Fruit fly (Drosophila melanogaster): ENCODE results near the gene Cpr66D.

Cpr66D gene

dm6 chr3L:8682551-8683375 is 42.5 kb downstream of the Cpr66D start (continued):
- TF ChIP-seq CG13424 (tag; optimal IDR thresholded peaks at IDR 0.05) (no peak), corto (GFP tag; optimal IDR thresholded peaks at IDR 0.05) (no peak), Usf (GFP tag; optimal IDR thresholded peaks at IDR 0.05) (no peak), CG7987 (GFP tag; optimal IDR thresholded peaks at IDR 0.05) (peak; percentile 13), CG6272 (GFP tag; IDR thresholded peaks at IDR 0.05) (no peak), CG17385 (GFP tag; optimal IDR thresholded peaks at IDR 0.05) (no peak), MESR4 (GFP tag; optimal IDR thresholded peaks at IDR 0.05) (no peak), CG11247 (GFP tag; IDR thresholded peaks at IDR 0.05) (no peak), CG11723 (GFP tag; optimal IDR thresholded peaks at IDR 0.05) (no peak), CG10274 (GFP tag; optimal IDR thresholded peaks at IDR 0.05) (no peak), ase (GFP tag; IDR thresholded peaks at IDR 0.05) (no peak), E2f2 (GFP tag; IDR thresholded peaks at IDR 0.05) (no peak), Tbp (GFP tag; optimal IDR thresholded peaks at IDR 0.05) (no peak), CG32767 (GFP tag; IDR thresholded peaks at IDR 0.05) (no peak), CG4730 (GFP tag; IDR thresholded peaks at IDR 0.05) (no peak), CG5245 (GFP tag; optimal IDR thresholded peaks at IDR 0.05) (no peak), CG3847 (GFP tag; IDR thresholded peaks at IDR 0.05) (no peak), Med (GFP tag) (no peak), grau (tag; optimal IDR thresholded peaks at IDR 0.05) (no peak), en (GFP tag; optimal IDR thresholded peaks at IDR 0.05) (no peak), Eip74EF (GFP tag; optimal IDR thresholded peaks at IDR 0.05) (no peak), CG13624 (GFP tag; optimal IDR thresholded peaks at IDR 0.05) (peak; percentile 29), CG33557 (GFP tag; optimal IDR thresholded peaks at IDR 0.05) (no peak), tna (GFP tag; IDR thresholded peaks at IDR 0.05; ENCODE audit: partially characterized antibody) (no peak), hth (optimal IDR thresholded peaks at IDR 0.05) (no peak), CG4282 (GFP tag; optimal IDR thresholded peaks at IDR 0.05) (no peak), CG3281 (GFP tag; optimal IDR thresholded peaks at IDR 0.05) (peak; percentile 4), B-H1 (GFP tag; IDR thresholded peaks at IDR 0.05) (no peak), prd (optimal IDR thresholded peaks at IDR 0.05) (no peak), prd (GFP tag; IDR thresholded peaks at IDR 0.05) (peak; percentile 57), CG2712 (tag; optimal IDR thresholded peaks at IDR 0.05) (peak; percentile 20), Fer3 (tag; optimal IDR thresholded peaks at IDR 0.05) (no peak), usp (GFP tag; optimal IDR thresholded peaks at IDR 0.05) (no peak), Hsf (GFP tag; optimal IDR thresholded peaks at IDR 0.05) (no peak), Dfd (GFP tag; optimal IDR thresholded peaks at IDR 0.05) (no peak), Hey (tag; optimal IDR thresholded peaks at IDR 0.05) (peak; percentile 72), D (optimal IDR thresholded peaks at IDR 0.05) (no peak), D (GFP tag; optimal IDR thresholded peaks at IDR 0.05) (no peak), ham (GFP tag; IDR thresholded peaks at IDR 0.05) (no peak), dm (GFP tag; optimal IDR thresholded peaks at IDR 0.05) (no peak), CG3838 (GFP tag; optimal IDR thresholded peaks at IDR 0.05) (no peak), Neu2 (GFP tag; optimal IDR thresholded peaks at IDR 0.05; ENCODE audit: borderline replicate concordance) (no peak), CG14860 (GFP tag; IDR thresholded peaks at IDR 0.05; ENCODE audit: partially characterized antibody) (no peak), hkb (optimal IDR thresholded peaks at IDR 0.05) (no peak), hkb (GFP tag; IDR thresholded peaks at IDR 0.05) (no peak), Rfx (GFP tag; IDR thresholded peaks at IDR 0.05) (no peak; the same call in 1 of the 2 replicates), tio (GFP tag; optimal IDR thresholded peaks at IDR 0.05) (no peak), CG7271 (tag; optimal IDR thresholded peaks at IDR 0.05) (no peak), CG6683 (GFP tag; optimal IDR thresholded peaks at IDR 0.05) (no peak), cad (GFP tag; optimal IDR thresholded peaks at IDR 0.05) (no peak), Hr39 (optimal IDR thresholded peaks at IDR 0.05) (no peak), Meics (GFP tag; optimal IDR thresholded peaks at IDR 0.05) (no peak)
